Worm (Caenorhabditis elegans) whole organism, late embryonic: ENCODE measurements around the gene stdh-3.

Source experiments
- K09A11.1 ChIP-seq: sonication (generic microtip); optimal IDR thresholded peaks from 2 replicates; lab custom pipeline; 2017; ENCODE audit warnings: antibody characterized with exemption, mild to moderate bottlenecking, missing genetic modification characterization, missing compliant biosample characterization; ENCODE audit not compliant: insufficient read depth
- T23F11.4 ChIP-seq: fragments of 200-800 bp; sonication (Bioruptor generic); optimal IDR thresholded peaks from 2 replicates; lab custom pipeline; 2018; ENCODE audit warnings: mild to moderate bottlenecking, missing genetic modification characterization, missing compliant biosample characterization
- Y22D7AL.16 ChIP-seq: sonication (generic microtip); optimal IDR thresholded peaks from 2 replicates; lab custom pipeline; 2016; ENCODE audit warnings: missing genetic modification characterization, missing compliant biosample characterization
- ceh-14 ChIP-seq: sonication (generic microtip); optimal IDR thresholded peaks from 2 replicates; lab custom pipeline; 2016; ENCODE audit warnings: missing genotype, missing genetic modification characterization, missing compliant biosample characterization
- ceh-18 ChIP-seq: sonication (generic microtip); optimal IDR thresholded peaks from 2 replicates; lab custom pipeline; 2016; ENCODE audit warnings: missing genetic modification characterization, missing compliant biosample characterization
- ceh-19 ChIP-seq: fragments of 200-800 bp; sonication (Bioruptor generic); optimal IDR thresholded peaks from 2 replicates; lab custom pipeline; 2018; ENCODE audit warnings: mild to moderate bottlenecking, missing genetic modification characterization, missing compliant biosample characterization
- ceh-2 ChIP-seq: sonication (generic microtip); optimal IDR thresholded peaks from 2 replicates; lab custom pipeline; 2016; ENCODE audit warnings: missing genotype, missing genetic modification characterization, missing compliant biosample characterization
- ceh-24 ChIP-seq: sonication (generic microtip); optimal IDR thresholded peaks from 2 replicates; lab custom pipeline; 2016; ENCODE audit warnings: mild to moderate bottlenecking, missing genetic modification characterization, missing compliant biosample characterization
- ceh-45 ChIP-seq: fragments of 200-800 bp; sonication (Bioruptor generic); IDR thresholded peaks from 2 replicates; pipeline ENCODE4 v1.3.6; 2022; ENCODE audit warnings: missing genetic modification reagents, missing genetic modification characterization, missing compliant biosample characterization
- ceh-6 ChIP-seq: fragments of 200-800 bp; sonication (Bioruptor generic); optimal IDR thresholded peaks from 2 replicates; lab custom pipeline; 2018; ENCODE audit warnings: mild to moderate bottlenecking, missing genetic modification characterization, missing compliant biosample characterization
- ceh-9 ChIP-seq: sonication (generic microtip); optimal IDR thresholded peaks from 2 replicates; lab custom pipeline; 2016; ENCODE audit warnings: mild to moderate bottlenecking, missing genetic modification characterization, inconsistent platforms, missing compliant biosample characterization
- dmd-4 ChIP-seq: sonication (generic microtip); optimal IDR thresholded peaks from 2 replicates; lab custom pipeline; 2016; ENCODE audit warnings: borderline replicate concordance, missing genetic modification characterization, missing compliant biosample characterization
- dve-1 ChIP-seq: sonication (generic microtip); optimal IDR thresholded peaks from 2 replicates; lab custom pipeline; 2017; ENCODE audit warnings: antibody characterized with exemption, mild to moderate bottlenecking, missing genetic modification characterization, missing compliant biosample characterization
- elt-2 ChIP-seq: sonication (generic microtip); optimal IDR thresholded peaks from 2 replicates; lab custom pipeline; 2016; ENCODE audit warnings: missing genetic modification reagents, missing genetic modification characterization, missing compliant biosample characterization
- elt-4 ChIP-seq: sonication (generic microtip); optimal IDR thresholded peaks from 2 replicates; lab custom pipeline; 2016; ENCODE audit warnings: missing genetic modification characterization, missing compliant biosample characterization
- eyg-1 ChIP-seq: sonication (generic microtip); optimal IDR thresholded peaks from 2 replicates; lab custom pipeline; 2016; ENCODE audit warnings: missing genotype, missing genetic modification characterization, missing compliant biosample characterization
- fax-1 ChIP-seq: sonication (generic microtip); optimal IDR thresholded peaks from 2 replicates; lab custom pipeline; 2016; ENCODE audit warnings: missing genotype, missing genetic modification characterization, missing compliant biosample characterization
- fkh-10 ChIP-seq: fragments of 150-350 bp; optimal IDR thresholded peaks from 2 replicates; lab custom pipeline; 2014; ENCODE audit warnings: missing biosample characterization, missing genetic modification reagents, missing genetic modification characterization
- gmeb-2 ChIP-seq: sonication (generic microtip); optimal IDR thresholded peaks from 2 replicates; lab custom pipeline; 2016; ENCODE audit warnings: missing genetic modification characterization, inconsistent platforms, missing compliant biosample characterization
- hlh-6 ChIP-seq: sonication (generic microtip); optimal IDR thresholded peaks from 2 replicates; lab custom pipeline; 2016; ENCODE audit warnings: missing genotype, missing genetic modification characterization, missing compliant biosample characterization
- lim-6 ChIP-seq: sonication (generic microtip); optimal IDR thresholded peaks from 2 replicates; lab custom pipeline; 2016; ENCODE audit warnings: missing genetic modification characterization, missing compliant biosample characterization
- lin-11 ChIP-seq: fragments of 200-800 bp; sonication (Bioruptor generic); optimal IDR thresholded peaks from 2 replicates; lab custom pipeline; 2018; ENCODE audit warnings: mild to moderate bottlenecking, missing genetic modification characterization, missing compliant biosample characterization
- madf-2 ChIP-seq: sonication (generic microtip); optimal IDR thresholded peaks from 2 replicates; lab custom pipeline; 2017; ENCODE audit warnings: missing genetic modification characterization, missing compliant biosample characterization
- mec-3 ChIP-seq: sonication (generic microtip); optimal IDR thresholded peaks from 2 replicates; lab custom pipeline; 2016; ENCODE audit warnings: borderline replicate concordance, missing genetic modification characterization, missing compliant biosample characterization
- nfya-1 ChIP-seq: sonication (generic microtip); optimal IDR thresholded peaks from 2 replicates; lab custom pipeline; 2017; ENCODE audit warnings: missing genetic modification characterization, mild to moderate bottlenecking, missing compliant biosample characterization, antibody characterized with exemption, moderate library complexity
- pha-2 ChIP-seq: sonication (generic microtip); optimal IDR thresholded peaks from 2 replicates; lab custom pipeline; 2017; ENCODE audit warnings: mild to moderate bottlenecking, missing genetic modification characterization, missing compliant biosample characterization
- ref-2 ChIP-seq: sonication (generic microtip); optimal IDR thresholded peaks from 2 replicates; lab custom pipeline; 2016; ENCODE audit warnings: missing genetic modification characterization, missing compliant biosample characterization
- rnt-1 ChIP-seq: sonication (generic microtip); optimal IDR thresholded peaks from 2 replicates; lab custom pipeline; 2016; ENCODE audit warnings: missing genetic modification characterization, missing compliant biosample characterization
- sdc-2 ChIP-seq: sonication (generic microtip); optimal IDR thresholded peaks from 2 replicates; lab custom pipeline; 2016; ENCODE audit warnings: missing genotype, missing genetic modification characterization, missing compliant biosample characterization
- sox-2 ChIP-seq: fragments of 200-800 bp; sonication (Bioruptor generic); IDR thresholded peaks from 2 replicates; pipeline ENCODE4 v1.3.6; 2022; ENCODE audit warnings: missing genetic modification reagents, missing genetic modification characterization, missing compliant biosample characterization
- ttx-3 ChIP-seq: sonication (generic microtip); optimal IDR thresholded peaks from 2 replicates; lab custom pipeline; 2016; ENCODE audit warnings: missing genetic modification reagents, missing genetic modification characterization, missing compliant biosample characterization
- unc-3 ChIP-seq, 2 experiments: fragments of 200-800 bp in 1 of 2; sonication (Bioruptor generic) in 1 of 2; sonication (generic microtip) in 1 of 2; conservative IDR thresholded peaks in 1 of 2; optimal IDR thresholded peaks in 1 of 2; 2 replicates each; pipeline versions ENCODE4 v1.3.6 to Lab custom; 2016 to 2022; ENCODE audit warnings: missing compliant biosample characterization in 2 of 2, missing genetic modification characterization in 2 of 2, missing genetic modification reagents in 1 of 2
- unc-42 ChIP-seq: sonication (generic microtip); optimal IDR thresholded peaks from 2 replicates; lab custom pipeline; 2016; ENCODE audit warnings: missing genotype, missing genetic modification characterization, missing compliant biosample characterization
- unc-55 ChIP-seq: sonication (generic microtip); optimal IDR thresholded peaks from 2 replicates; lab custom pipeline; 2017; ENCODE audit warnings: missing biosample characterization, missing genetic modification reagents, missing genetic modification characterization

Gene stdh-3

ce11 chrV:13887358-13887757 is 17.1 kb upstream of the stdh-3 start, which contains the start of gene srsx-19:
Gene srsx-19 (plus strand): TSS chrV:13887658.
- TF ChIP-seq dmd-4 (tag; lab: Kevin White, UChicago) (no peak), madf-2 (tag; lab: Kevin White, UChicago) (no peak), sdc-2 (no peak), fax-1 (tag; lab: Kevin White, UChicago) (no peak), unc-42 (tag; lab: Kevin White, UChicago) (no peak), sox-2 (GFP tag; lab: Robert Waterston, UW) (no peak), fkh-10 (GFP tag; lab: Kevin White, UChicago) (no peak)

DNA sequence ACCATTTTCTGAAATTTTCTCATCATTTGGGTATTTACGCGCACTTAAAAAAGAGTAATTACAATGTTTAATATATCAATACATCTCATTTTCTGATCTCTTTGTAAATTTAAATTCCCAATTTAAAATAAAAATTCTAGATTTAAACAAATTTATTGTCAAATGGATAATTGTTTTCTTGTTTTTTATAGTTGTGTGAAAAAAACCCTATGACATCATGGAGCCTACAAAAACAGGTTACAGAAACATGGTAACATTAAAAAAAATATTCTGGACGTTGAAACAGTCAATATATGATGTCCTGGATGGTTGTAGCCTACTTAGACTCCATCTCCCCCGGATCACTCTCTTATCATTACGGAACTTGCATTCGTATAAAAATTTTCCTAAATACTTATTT is 14.9 kb upstream of the stdh-3 start, which contains the start of gene spp-12:
Gene spp-12 (plus strand): TSS at position 301 of the 400 bp plus-strand sequence.
- TF ChIP-seq Y22D7AL.16: no peak
- no peak for TF ChIP-seq madf-2 (tag; lab: Kevin White, UChicago)
- TF ChIP-seq dmd-4 (tag; lab: Kevin White, UChicago): no peak
- TF ChIP-seq ceh-2 (tag; lab: Kevin White, UChicago): no peak
- TF ChIP-seq unc-3 (GFP tag; conservative IDR thresholded peaks at IDR 0.05; lab: Robert Waterston, UW): no peak
- TF ChIP-seq unc-3 (tag; optimal IDR thresholded peaks at IDR 0.05; lab: Kevin White, UChicago): no peak
- no peak for TF ChIP-seq lim-6
- no peak for TF ChIP-seq mec-3 (tag; lab: Kevin White, UChicago)
- no peak for TF ChIP-seq lin-11 (tag; lab: Kevin White, UChicago)
- TF ChIP-seq ceh-18: no peak
- no peak for TF ChIP-seq hlh-6 (tag; lab: Kevin White, UChicago)
- TF ChIP-seq T23F11.4 (GFP tag; lab: Kevin White, UChicago): no peak
- TF ChIP-seq ceh-6 (GFP tag; lab: Kevin White, UChicago): no peak
- no peak for TF ChIP-seq elt-2
- no peak for TF ChIP-seq fkh-10 (GFP tag; lab: Kevin White, UChicago)
- TF ChIP-seq ref-2 (tag; lab: Kevin White, UChicago): no peak
- TF ChIP-seq unc-42 (tag; lab: Kevin White, UChicago): no peak
- no peak for TF ChIP-seq rnt-1
- no peak for TF ChIP-seq unc-55 (GFP tag; lab: Kevin White, UChicago)
- TF ChIP-seq, all 69 proteins: peak for 0

ce11 chrV:13890473-13890872 is 13.9 kb upstream of the stdh-3 start, which contains the start of gene lbp-8:
Gene lbp-8 (plus strand): TSS chrV:13890773.
- no peak for TF ChIP-seq Y22D7AL.16
- TF ChIP-seq lim-6: no peak
- TF ChIP-seq ceh-45 (GFP tag; lab: Robert Waterston, UW): no peak
- no peak for TF ChIP-seq ceh-14 (tag; lab: Kevin White, UChicago)
- TF ChIP-seq ttx-3: no peak
- TF ChIP-seq K09A11.1 (tag; lab: Kevin White, UChicago): no peak
- no peak for TF ChIP-seq unc-42 (tag; lab: Kevin White, UChicago)
- no peak for TF ChIP-seq eyg-1 (tag; lab: Kevin White, UChicago)
- TF ChIP-seq elt-4 (tag; lab: Kevin White, UChicago): no peak
- TF ChIP-seq dve-1 (tag; lab: Kevin White, UChicago): no peak
- no peak for TF ChIP-seq gmeb-2 (tag; lab: Kevin White, UChicago)
- TF ChIP-seq fkh-10 (GFP tag; lab: Kevin White, UChicago): no peak
- TF ChIP-seq T23F11.4 (GFP tag; lab: Kevin White, UChicago): no peak
- TF ChIP-seq ceh-24 (tag; lab: Kevin White, UChicago): no peak
- TF ChIP-seq pha-2 (tag; lab: Kevin White, UChicago): no peak
- TF ChIP-seq nfya-1 (tag; lab: Kevin White, UChicago): no peak
- no peak for TF ChIP-seq unc-3 (GFP tag; conservative IDR thresholded peaks at IDR 0.05; lab: Robert Waterston, UW)
- no peak for TF ChIP-seq unc-3 (tag; optimal IDR thresholded peaks at IDR 0.05; lab: Kevin White, UChicago)
- TF ChIP-seq ceh-18: no peak
- TF ChIP-seq fax-1 (tag; lab: Kevin White, UChicago): no peak
- TF ChIP-seq ceh-19 (GFP tag; lab: Kevin White, UChicago): no peak

DNA sequence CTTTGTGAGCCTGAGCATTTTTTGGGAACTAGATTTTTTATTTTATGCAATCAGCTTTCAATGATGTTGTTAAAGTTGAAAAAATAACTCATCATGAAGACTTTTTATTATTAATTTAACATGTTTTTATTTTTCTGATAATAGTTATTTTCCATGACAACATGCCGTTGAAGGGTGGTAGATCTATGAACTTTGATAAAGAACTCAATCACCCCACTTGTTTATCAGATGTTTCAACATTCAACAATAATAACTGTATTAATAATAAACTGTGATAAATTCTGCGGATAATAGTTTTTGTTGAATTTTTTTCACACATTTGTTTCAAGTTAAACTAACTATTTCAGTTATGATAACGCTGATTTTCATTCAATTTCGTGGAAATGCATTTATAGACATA is 12.9 kb upstream of the stdh-3 start:
- no peak for TF ChIP-seq ceh-9
